Fruit fly (Drosophila melanogaster) whole organism, wandering third instar larva: ENCODE data around the gene Atxn7.

Experiments
- CG32264 ChIP-seq: fragments of 200-800 bp; sonication (Bioruptor generic); optimal IDR thresholded peaks from 2 replicates; lab custom pipeline; 2016; ENCODE audit warnings: missing biosample characterization, missing genetic modification characterization
- CG9705 ChIP-seq: fragments of 200-800 bp; sonication (Bioruptor generic); optimal IDR thresholded peaks from 2 replicates; lab custom pipeline; 2018; ENCODE audit warnings: missing biosample characterization, mild to moderate bottlenecking, missing genetic modification characterization
- Dfd ChIP-seq: fragments of >200 bp; optimal IDR thresholded peaks from 2 replicates; lab custom pipeline; 2017; ENCODE audit warnings: missing biosample characterization, missing genetic modification characterization
- Dif ChIP-seq: fragments of 200-275, 200-300 bp; sonication (Bioruptor generic); optimal IDR thresholded peaks from 2 replicates; lab custom pipeline; 2018; ENCODE audit warnings: missing biosample characterization, missing genetic modification characterization; ENCODE audit not compliant: partially characterized antibody
- GATAd ChIP-seq: sonication (Bioruptor generic); optimal IDR thresholded peaks from 2 replicates; lab custom pipeline; 2016; ENCODE audit warnings: missing biosample characterization, missing genetic modification characterization
- HLH106 ChIP-seq: fragments of 200-800 bp; optimal IDR thresholded peaks from 3 replicates; lab custom pipeline; 2019; ENCODE audit warnings: missing biosample characterization, mild to moderate bottlenecking, missing genetic modification characterization, moderate library complexity
- Hnf4 ChIP-seq: fragments of 200-800 bp; sonication (Bioruptor generic); optimal IDR thresholded peaks from 2 replicates; lab custom pipeline; 2016; ENCODE audit warnings: missing biosample characterization, mild to moderate bottlenecking, missing genetic modification characterization
- Hr78 ChIP-seq: fragments of >200 bp; optimal IDR thresholded peaks from 2 replicates; lab custom pipeline; 2017; ENCODE audit warnings: missing biosample characterization, missing genetic modification characterization
- Hr83 ChIP-seq: fragments of 200-300 bp; sonication (Bioruptor generic); optimal IDR thresholded peaks from 2 replicates; lab custom pipeline; 2016; ENCODE audit warnings: missing biosample characterization, mild to moderate bottlenecking, missing genetic modification characterization, moderate library complexity; ENCODE audit not compliant: poor library complexity, severe bottlenecking
- Jra ChIP-seq: sonication (Bioruptor generic); optimal IDR thresholded peaks from 2 replicates; lab custom pipeline; 2016; ENCODE audit warnings: missing biosample characterization, missing genetic modification characterization
- Myc ChIP-seq: fragments of >200 bp; optimal IDR thresholded peaks from 2 replicates; lab custom pipeline; 2017
- N ChIP-seq: fragments of >200 bp; optimal IDR thresholded peaks from 2 replicates; lab custom pipeline; 2018; ENCODE audit warnings: missing biosample characterization, missing external identifiers, missing genetic modification characterization
- OdsH ChIP-seq: fragments of 200-800 bp; sonication (Bioruptor generic); optimal IDR thresholded peaks from 2 replicates; lab custom pipeline; 2016; ENCODE audit warnings: missing biosample characterization, mild to moderate bottlenecking, missing genetic modification characterization
- Rel ChIP-seq, 2 experiments: fragments of 200-800 bp; sonication (Bioruptor generic) in 1 of 2; optimal IDR thresholded peaks; 2 replicates in 1 of 2; 3 replicates in 1 of 2; lab custom pipeline; 2016 to 2019; ENCODE audit warnings: mild to moderate bottlenecking in 2 of 2, missing biosample characterization in 2 of 2, missing genetic modification characterization in 2 of 2, moderate library complexity in 1 of 2
- Sp1 ChIP-seq: fragments of 200-800 bp; sonication (Bioruptor generic); optimal IDR thresholded peaks from 3 replicates; lab custom pipeline; 2019; ENCODE audit warnings: missing biosample characterization, mild to moderate bottlenecking, missing genetic modification characterization, moderate library complexity
- Vsx2 ChIP-seq: fragments of 200-300, 225-300 bp; sonication (Bioruptor generic); optimal IDR thresholded peaks from 2 replicates; lab custom pipeline; 2018; ENCODE audit warnings: missing biosample characterization, missing genetic modification characterization; ENCODE audit not compliant: partially characterized antibody
- br ChIP-seq: fragments of 200-800 bp; sonication (Bioruptor generic); optimal IDR thresholded peaks from 2 replicates; lab custom pipeline; 2016; ENCODE audit warnings: missing biosample characterization, missing genetic modification characterization
- brk ChIP-seq: fragments of 200-800 bp; sonication (Bioruptor generic); optimal IDR thresholded peaks from 2 replicates; lab custom pipeline; 2016; ENCODE audit warnings: missing biosample characterization, mild to moderate bottlenecking, missing genetic modification characterization
- dl ChIP-seq, 2 experiments: fragments of 175-275, 200-275 bp in 1 of 2; fragments of 200-275 bp in 1 of 2; sonication (Bioruptor generic); optimal IDR thresholded peaks; lab custom pipeline; 2018; ENCODE audit warnings: mild to moderate bottlenecking in 2 of 2, missing biosample characterization in 2 of 2, missing genetic modification characterization in 2 of 2, moderate library complexity in 2 of 2; ENCODE audit not compliant: partially characterized antibody in 2 of 2, insufficient read depth in 1 of 2
- dsf ChIP-seq: sonication (Bioruptor generic); optimal IDR thresholded peaks from 2 replicates; lab custom pipeline; 2016; ENCODE audit warnings: missing biosample characterization, missing genetic modification characterization, borderline replicate concordance
- fru ChIP-seq: fragments of 200-800 bp; sonication (Bioruptor generic); optimal IDR thresholded peaks from 3 replicates; lab custom pipeline; 2016; ENCODE audit warnings: missing biosample characterization, mild to moderate bottlenecking, missing genetic modification characterization
- h ChIP-seq: fragments of 200-800 bp; sonication (Bioruptor generic); optimal IDR thresholded peaks from 3 replicates; lab custom pipeline; 2016; ENCODE audit warnings: missing biosample characterization, mild to moderate bottlenecking, missing genetic modification characterization
- lola ChIP-seq: fragments of >200 bp; optimal IDR thresholded peaks from 2 replicates; lab custom pipeline; 2017; ENCODE audit warnings: missing biosample characterization, missing genetic modification characterization
- pan ChIP-seq: fragments of >200 bp; optimal IDR thresholded peaks from 2 replicates; lab custom pipeline; 2017
- rgr ChIP-seq: fragments of 200-800 bp; sonication (Bioruptor generic); optimal IDR thresholded peaks from 3 replicates; lab custom pipeline; 2016; ENCODE audit warnings: missing biosample characterization, mild to moderate bottlenecking, missing genetic modification characterization
- sage ChIP-seq: fragments of 200-800 bp; sonication (Bioruptor generic); optimal IDR thresholded peaks from 2 replicates; lab custom pipeline; 2016; ENCODE audit warnings: missing biosample characterization, mild to moderate bottlenecking, missing genetic modification characterization
- sv ChIP-seq: fragments of 200-800 bp; sonication (Bioruptor generic); optimal IDR thresholded peaks from 3 replicates; lab custom pipeline; 2016; ENCODE audit warnings: missing biosample characterization, missing genetic modification characterization
- tai ChIP-seq: sonication (Bioruptor generic); optimal IDR thresholded peaks from 2 replicates; lab custom pipeline; 2016; ENCODE audit warnings: missing biosample characterization, missing genetic modification characterization
- usp ChIP-seq: fragments of >200 bp; optimal IDR thresholded peaks from 2 replicates; lab custom pipeline; 2017; ENCODE audit warnings: missing biosample characterization, missing genetic modification characterization
- woc ChIP-seq: sonication (Bioruptor generic); optimal IDR thresholded peaks from 2 replicates; lab custom pipeline; 2016; ENCODE audit warnings: missing biosample characterization, mild to moderate bottlenecking, missing genetic modification characterization

Gene Atxn7

dm6 chr2L:2365655-2366214 lies 9.9 kb upstream of the Atxn7 start (continued):
- TF ChIP-seq rgr (peak; percentile 26), sv (GFP tag; lab: Kevin White, UChicago) (no peak), GATAd (GFP tag; lab: Kevin White, UChicago) (no peak), lola (GFP tag; lab: Kevin White, UChicago) (no peak), fru (GFP tag; lab: Kevin White, UChicago) (peak; percentile 11), woc (GFP tag; lab: Kevin White, UChicago) (no peak), Dfd (GFP tag; lab: Kevin White, UChicago) (no peak), h (GFP tag; lab: Kevin White, UChicago) (peak; percentile 17), CG32264 (GFP tag; lab: Kevin White, UChicago) (no peak)

DNA sequence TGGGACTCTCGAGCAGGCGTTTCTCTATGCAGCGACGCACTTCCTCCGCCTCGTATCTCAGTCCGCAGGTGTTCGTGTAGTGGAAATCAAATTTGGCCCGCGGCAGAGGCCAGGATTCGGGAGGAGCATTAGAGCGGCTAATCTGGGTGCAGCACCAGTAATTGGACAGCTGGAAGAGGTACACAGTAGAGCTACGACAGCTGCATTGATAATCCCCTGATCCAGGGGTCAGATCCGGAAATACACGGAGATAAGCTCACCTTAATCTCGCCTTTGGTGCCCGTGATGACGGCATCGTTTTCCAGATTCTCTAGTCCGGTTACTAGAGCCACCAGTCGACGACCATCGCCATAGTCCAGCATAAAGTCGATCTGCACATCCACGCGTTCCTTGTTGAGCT lies 5.3 kb upstream of the Atxn7 start:
- TF ChIP-seq usp (no peak), Vsx2 (GFP tag; lab: Kevin White, UChicago) (no peak), pan (lab: Kevin White, UChicago) (no peak), HLH106 (tag; lab: Kevin White, UChicago) (no peak), N (GFP tag; lab: Kevin White, UChicago) (no peak), brk (no peak), GATAd (GFP tag; lab: Kevin White, UChicago) (no peak), Myc (lab: Kevin White, UChicago) (no peak), OdsH (GFP tag; lab: Kevin White, UChicago) (no peak), Hnf4 (GFP tag; lab: Kevin White, UChicago) (no peak), rgr (no peak), sv (GFP tag; lab: Kevin White, UChicago) (no peak), CG9705 (GFP tag; lab: Kevin White, UChicago) (no peak), br (GFP tag; lab: Kevin White, UChicago) (no peak), sage (GFP tag; lab: Kevin White, UChicago) (no peak), Jra (no peak), Sp1 (GFP tag; lab: Kevin White, UChicago) (no peak), Hr83 (no peak)

DNA sequence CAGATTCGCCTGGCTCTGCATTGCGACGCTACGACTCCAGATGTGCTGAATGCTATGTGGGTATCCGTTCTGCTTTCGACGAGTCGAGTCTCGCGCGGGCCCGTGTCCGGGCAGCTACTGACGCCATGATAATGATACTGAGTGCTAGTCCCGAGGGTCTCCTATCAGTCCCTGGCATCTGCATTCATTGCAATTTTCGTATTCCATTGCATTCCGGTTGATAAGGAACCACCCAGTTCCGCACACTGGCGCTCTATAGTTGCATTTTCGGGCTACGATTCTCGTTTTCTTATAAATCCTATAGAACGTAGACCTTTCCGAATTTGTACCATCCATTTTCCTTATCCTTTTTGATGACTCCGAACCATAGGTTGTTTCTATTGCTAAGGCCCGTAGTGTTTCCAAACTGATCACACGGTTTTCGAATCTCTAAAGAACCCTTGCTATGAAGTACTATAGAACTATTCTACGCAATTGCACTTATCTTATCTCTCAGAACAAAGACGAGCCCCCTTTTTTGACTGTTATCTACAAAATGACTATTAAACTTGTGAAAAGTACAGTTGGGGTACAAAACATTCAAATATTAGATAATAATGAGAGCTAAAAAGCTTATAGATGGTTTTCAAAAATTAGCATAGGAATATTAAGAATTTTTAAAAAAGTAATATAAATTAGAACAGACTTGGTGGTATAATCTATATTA lies 4.1 kb upstream of the Atxn7 start, which contains the start of gene CG3597:
Gene CG3597, minus strand, starts transcription at position 119 of the 706 bp plus-strand sequence.
- TF ChIP-seq dsf (GFP tag; lab: Kevin White, UChicago): no peak
- TF ChIP-seq Dfd (GFP tag; lab: Kevin White, UChicago): no peak
- no peak for TF ChIP-seq woc (GFP tag; lab: Kevin White, UChicago)
- no peak for TF ChIP-seq Hr78

dm6 chr2L:2372112-2372449 lies 3.6 kb upstream of the Atxn7 start:
- TF ChIP-seq Dif (GFP tag; lab: Kevin White, UChicago) (no peak), fru (GFP tag; lab: Kevin White, UChicago) (no peak), CG32264 (GFP tag; lab: Kevin White, UChicago) (no peak), HLH106 (tag; lab: Kevin White, UChicago) (no peak), Myc (lab: Kevin White, UChicago) (no peak), tai (GFP tag; lab: Kevin White, UChicago) (no peak), Rel (GFP tag; optimal IDR thresholded peaks at IDR 0.05; lab: Kevin White, UChicago) (no peak), Rel (tag; optimal IDR thresholded peaks at IDR 0.05; lab: Kevin White, UChicago) (no peak), dl (GFP tag; optimal IDR thresholded peaks at IDR 0.05; lab: Kevin White, UChicago; ENCODE audit: insufficient read depth in 1 of 2, partially characterized antibody in 2 of 2) (no peak), woc (GFP tag; lab: Kevin White, UChicago) (no peak), Vsx2 (GFP tag; lab: Kevin White, UChicago) (no peak), pan (lab: Kevin White, UChicago) (no peak), Sp1 (GFP tag; lab: Kevin White, UChicago) (no peak)
